Worm (Caenorhabditis elegans) whole organism, L2 larva: Measurements from ENCODE around the gene srz-60.
A peak's percentile ranks its signal among the peaks of the same experiment; 100 is the strongest.

Source experiments
- C34F6.9 ChIP-seq: fragments of 150-350 bp; optimal IDR thresholded peaks from 2 replicates; lab custom pipeline; 2014; ENCODE audit warnings: missing biosample characterization, missing genetic modification characterization
- F13H6.1 ChIP-seq: sonication (generic microtip); optimal IDR thresholded peaks from 2 replicates; lab custom pipeline; 2016; ENCODE audit warnings: missing genetic modification characterization, missing compliant biosample characterization
- Y55F3AM.14 ChIP-seq: fragments of 200-800 bp; sonication (Bioruptor generic); optimal IDR thresholded peaks from 2 replicates; lab custom pipeline; 2018; ENCODE audit warnings: mild to moderate bottlenecking, missing genetic modification characterization, missing compliant biosample characterization
- ZK546.5 ChIP-seq: sonication (generic microtip); optimal IDR thresholded peaks from 2 replicates; lab custom pipeline; 2017; ENCODE audit warnings: missing biosample characterization, missing genetic modification characterization
- alr-1 ChIP-seq: fragments of 150-350 bp; optimal IDR thresholded peaks from 2 replicates; lab custom pipeline; 2014; ENCODE audit warnings: missing biosample characterization, missing genetic modification characterization
- aly-2 ChIP-seq: fragments of 150-350 bp; optimal IDR thresholded peaks from 2 replicates; lab custom pipeline; 2014; ENCODE audit warnings: missing biosample characterization, missing genetic modification characterization
- ama-1 ChIP-seq: fragments of 150-350 bp; optimal IDR thresholded peaks from 2 replicates; lab custom pipeline; 2018; ENCODE audit warnings: inconsistent platforms
- blmp-1 ChIP-seq: sonication (generic microtip); optimal IDR thresholded peaks from 2 replicates; lab custom pipeline; 2017; ENCODE audit warnings: missing genetic modification characterization, mild to moderate bottlenecking, missing compliant biosample characterization, antibody characterized with exemption, moderate library complexity; ENCODE audit not compliant: insufficient read depth
- ceh-16 ChIP-seq: fragments of 150-350 bp; optimal IDR thresholded peaks from 2 replicates; lab custom pipeline; 2014; ENCODE audit warnings: missing biosample characterization, missing genetic modification characterization
- ceh-82 ChIP-seq: fragments of 150-350 bp; optimal IDR thresholded peaks from 2 replicates; lab custom pipeline; 2014; ENCODE audit warnings: missing biosample characterization, missing genetic modification characterization
- crh-2 ChIP-seq: sonication (generic microtip); optimal IDR thresholded peaks from 2 replicates; lab custom pipeline; 2017; ENCODE audit warnings: missing biosample characterization, missing genetic modification characterization
- dmd-4 ChIP-seq: sonication (generic microtip); optimal IDR thresholded peaks from 2 replicates; lab custom pipeline; 2017; ENCODE audit warnings: missing biosample characterization, missing genetic modification characterization
- egl-27 ChIP-seq: sonication (generic microtip); optimal IDR thresholded peaks from 3 replicates; lab custom pipeline; 2017; ENCODE audit warnings: missing biosample characterization, missing genetic modification reagents, missing genetic modification characterization
- elt-1 ChIP-seq: fragments of 150-350 bp; optimal IDR thresholded peaks from 2 replicates; lab custom pipeline; 2014; ENCODE audit warnings: missing biosample characterization, missing genetic modification characterization
- elt-3 ChIP-seq: sonication (generic microtip); optimal IDR thresholded peaks from 2 replicates; lab custom pipeline; 2017; ENCODE audit warnings: missing biosample characterization, missing genetic modification characterization
- fos-1 ChIP-seq: fragments of 150-350 bp; optimal IDR thresholded peaks from 2 replicates; lab custom pipeline; 2014; ENCODE audit warnings: missing biosample characterization, missing genetic modification characterization
- gmeb-1 ChIP-seq: fragments of 150-350 bp; optimal IDR thresholded peaks from 2 replicates; lab custom pipeline; 2014; ENCODE audit warnings: missing biosample characterization, missing genetic modification characterization
- lin-11 ChIP-seq: fragments of 150-350 bp; sonication (generic microtip); optimal IDR thresholded peaks from 2 replicates; lab custom pipeline; 2014; ENCODE audit warnings: missing biosample characterization, missing genetic modification characterization, inconsistent platforms, mixed read lengths
- lin-13 ChIP-seq: fragments of 150-350 bp; optimal IDR thresholded peaks from 2 replicates; lab custom pipeline; 2014; ENCODE audit warnings: missing biosample characterization, missing genetic modification reagents, missing genetic modification characterization
- lin-39 ChIP-seq: fragments of 150-350 bp; optimal IDR thresholded peaks from 2 replicates; lab custom pipeline; 2014; ENCODE audit warnings: missing biosample characterization, missing genetic modification reagents, missing genetic modification characterization
- lsy-2 ChIP-seq, 2 experiments: fragments of 150-350 bp in 1 of 2; sonication (generic microtip) in 1 of 2; optimal IDR thresholded peaks; 2 replicates each; lab custom pipeline; 2014 to 2017; ENCODE audit warnings: missing biosample characterization in 2 of 2, missing genetic modification characterization in 2 of 2
- mab-5 ChIP-seq: fragments of 150-350 bp; optimal IDR thresholded peaks from 2 replicates; lab custom pipeline; 2014; ENCODE audit warnings: missing biosample characterization, missing genetic modification characterization
- mbf-1 ChIP-seq: sonication (generic microtip); optimal IDR thresholded peaks from 2 replicates; lab custom pipeline; 2017; ENCODE audit warnings: missing biosample characterization, missing genetic modification characterization
- mdl-1 ChIP-seq, 2 experiments: fragments of 150-350 bp in 1 of 2; sonication (generic microtip) in 1 of 2; optimal IDR thresholded peaks; 2 replicates each; lab custom pipeline; 2017; ENCODE audit warnings: missing biosample characterization in 2 of 2, missing genetic modification characterization in 2 of 2
- nhr-11 ChIP-seq: fragments of 150-350 bp; optimal IDR thresholded peaks from 2 replicates; lab custom pipeline; 2014; ENCODE audit warnings: missing biosample characterization, missing genetic modification characterization
- nhr-129 ChIP-seq: fragments of 150-350 bp; optimal IDR thresholded peaks from 2 replicates; lab custom pipeline; 2014; ENCODE audit warnings: missing biosample characterization, missing genetic modification characterization
- nhr-21 ChIP-seq: fragments of 150-350 bp; optimal IDR thresholded peaks from 2 replicates; lab custom pipeline; 2014; ENCODE audit warnings: missing biosample characterization, missing genetic modification characterization
- nhr-23 ChIP-seq: fragments of 150-350 bp; optimal IDR thresholded peaks from 2 replicates; lab custom pipeline; 2014; ENCODE audit warnings: missing biosample characterization, missing genetic modification reagents, missing genetic modification characterization
- nhr-237 ChIP-seq: fragments of 150-350 bp; optimal IDR thresholded peaks from 2 replicates; lab custom pipeline; 2014; ENCODE audit warnings: missing biosample characterization, missing genetic modification characterization
- nhr-25 ChIP-seq: fragments of 150-350 bp; sonication (generic microtip); optimal IDR thresholded peaks from 3 replicates; lab custom pipeline; 2014; ENCODE audit warnings: missing biosample characterization, missing genetic modification characterization
- nhr-6 ChIP-seq: fragments of 150-350 bp; optimal IDR thresholded peaks from 2 replicates; lab custom pipeline; 2014; ENCODE audit warnings: missing biosample characterization, missing genetic modification characterization
- sem-4 ChIP-seq: fragments of 150-350 bp; optimal IDR thresholded peaks from 2 replicates; lab custom pipeline; 2014; ENCODE audit warnings: missing biosample characterization, missing genetic modification reagents, missing genetic modification characterization
- skn-1 ChIP-seq: sonication (generic microtip); optimal IDR thresholded peaks from 2 replicates; lab custom pipeline; 2017; ENCODE audit warnings: missing biosample characterization, missing genetic modification characterization
- sma-3 ChIP-seq: sonication (generic microtip); optimal IDR thresholded peaks from 2 replicates; lab custom pipeline; 2016; ENCODE audit warnings: missing genetic modification reagents, missing genetic modification characterization, missing compliant biosample characterization
- sma-9 ChIP-seq, 2 experiments: fragments of 150-350 bp in 1 of 2; sonication (generic microtip) in 1 of 2; optimal IDR thresholded peaks; 2 replicates each; lab custom pipeline; 2014 to 2016; ENCODE audit warnings: missing genetic modification characterization in 2 of 2, mild to moderate bottlenecking in 1 of 2, missing biosample characterization in 1 of 2, missing compliant biosample characterization in 1 of 2, missing genetic modification reagents in 1 of 2, moderate library complexity in 1 of 2
- snpc-4 ChIP-seq: fragments of 150-350 bp; optimal IDR thresholded peaks from 2 replicates; lab custom pipeline; 2014; ENCODE audit warnings: missing biosample characterization, missing genetic modification characterization
- unc-39 ChIP-seq: fragments of 150-350 bp; optimal IDR thresholded peaks from 2 replicates; lab custom pipeline; 2014; ENCODE audit warnings: missing biosample characterization, missing genetic modification characterization
- unc-55 ChIP-seq: fragments of 150-350 bp; sonication (generic microtip); optimal IDR thresholded peaks from 3 replicates; lab custom pipeline; 2014; ENCODE audit warnings: missing biosample characterization, missing genetic modification reagents, missing genetic modification characterization
- ztf-1 ChIP-seq: fragments of 200-800 bp; sonication (Bioruptor generic); conservative IDR thresholded peaks from 2 replicates; pipeline ENCODE4 v1.3.6; 2022; ENCODE audit warnings: missing genetic modification characterization, missing compliant biosample characterization
- ztf-4 ChIP-seq: fragments of 150-350 bp; optimal IDR thresholded peaks from 2 replicates; lab custom pipeline; 2014; ENCODE audit warnings: missing biosample characterization, missing genetic modification characterization

srz-60 gene

ce11 chrIV:3384593-3384992, 44.1 kb upstream of the srz-60 start (continued):
- TF ChIP-seq skn-1 (tag; lab: Kevin White, UChicago) (no peak), mbf-1 (tag; lab: Kevin White, UChicago) (no peak), nhr-11 (tag; lab: Kevin White, UChicago) (no peak), blmp-1 (tag; lab: Kevin White, UChicago) (peak; percentile 95), elt-1 (tag; lab: Kevin White, UChicago) (no peak), ztf-1 (GFP tag; lab: Robert Waterston, UW) (no peak), aly-2 (tag; lab: Kevin White, UChicago) (no peak), crh-2 (tag; lab: Kevin White, UChicago) (peak; percentile 92), gmeb-1 (tag; lab: Kevin White, UChicago) (peak; percentile 88), sem-4 (tag; lab: Kevin White, UChicago) (peak; percentile 84), ceh-16 (tag; lab: Kevin White, UChicago) (peak; percentile 16), F13H6.1 (tag; lab: Kevin White, UChicago) (peak; percentile 94), dmd-4 (no peak), unc-39 (tag; lab: Kevin White, UChicago) (no peak), nhr-237 (tag; lab: Kevin White, UChicago) (peak; percentile 4), lin-39 (tag; lab: Kevin White, UChicago) (no peak), alr-1 (tag; lab: Kevin White, UChicago) (no peak), egl-27 (tag; lab: Kevin White, UChicago) (peak; percentile 82), ZK546.5 (tag; lab: Kevin White, UChicago) (no peak), lin-11 (tag; lab: Kevin White, UChicago) (peak; percentile 86), nhr-21 (tag; lab: Kevin White, UChicago) (peak; percentile 91), nhr-23 (tag; lab: Kevin White, UChicago) (no peak), snpc-4 (peak; percentile 25), sma-3 (peak; percentile 87), ceh-82 (peak; percentile 71), elt-3 (tag; lab: Kevin White, UChicago) (no peak)

ce11 chrIV:3385337-3386215, 43.1 kb upstream of the srz-60 start, which contains the start of gene mai-2:
mai-2 (plus strand) TSS chrIV:3385910.
- TF ChIP-seq elt-1 (tag; lab: Kevin White, UChicago) (no peak), sem-4 (tag; lab: Kevin White, UChicago) (peak; percentile 8), nhr-129 (peak; percentile 51), lin-13 (GFP tag; lab: Kevin White, UChicago) (peak; percentile 51), crh-2 (tag; lab: Kevin White, UChicago) (peak; percentile 54), sma-9 (GFP tag; optimal IDR thresholded peaks at IDR 0.05; lab: Kevin White, UChicago) (peak; percentile 25), sma-9 (tag; optimal IDR thresholded peaks at IDR 0.05; lab: Kevin White, UChicago) (no peak), alr-1 (tag; lab: Kevin White, UChicago) (no peak), lsy-2 (tag; optimal IDR thresholded peaks at IDR 0.05; lab: Kevin White, UChicago) (peak; percentile 75 to 81), C34F6.9 (peak; percentile 76), Y55F3AM.14 (GFP tag; lab: Kevin White, UChicago) (no peak), nhr-23 (tag; lab: Kevin White, UChicago) (no peak), mab-5 (tag; lab: Kevin White, UChicago) (no peak), mdl-1 (tag; optimal IDR thresholded peaks at IDR 0.05; lab: Kevin White, UChicago) (peak in 1 of 2 experiments; percentile 16), ztf-1 (GFP tag; lab: Robert Waterston, UW) (no peak), nhr-25 (peak; percentile 20), F13H6.1 (tag; lab: Kevin White, UChicago) (peak; percentile 51), ceh-16 (tag; lab: Kevin White, UChicago) (no peak), unc-55 (peak; percentile 82), fos-1 (no peak), blmp-1 (tag; lab: Kevin White, UChicago) (peak; percentile 42), ztf-4 (tag; lab: Kevin White, UChicago) (peak; percentile 39), sma-3 (peak; percentile 63), ama-1 (lab: Kevin White, UChicago) (peak; percentile 52), gmeb-1 (tag; lab: Kevin White, UChicago) (peak; percentile 90), nhr-6 (tag; lab: Kevin White, UChicago) (no peak), lin-11 (tag; lab: Kevin White, UChicago) (peak; percentile 48)
